1 fruit fly cellular context compared by ENCODE assay signal in the genomic region with DNA sequence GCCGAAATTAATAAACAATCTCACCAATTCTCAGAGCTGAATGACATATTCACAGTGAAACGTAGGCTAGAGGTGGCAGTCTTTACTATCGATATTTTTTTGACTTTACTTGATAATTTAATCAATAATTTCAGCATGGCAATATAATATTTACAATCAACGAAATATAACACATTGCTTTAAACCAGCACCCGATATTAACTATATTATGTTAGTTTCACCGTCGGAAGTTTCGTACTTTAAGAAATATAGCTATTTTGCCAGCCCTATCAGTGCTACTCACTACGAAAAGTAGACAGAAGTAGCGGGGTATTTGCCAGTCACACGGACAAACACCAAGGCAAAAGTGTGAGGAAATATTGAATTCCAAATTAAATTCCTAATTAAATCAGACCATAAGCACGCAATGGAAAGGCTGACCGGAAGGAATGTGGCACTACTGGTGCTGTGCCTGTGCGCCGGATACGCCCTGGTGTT.
TF ChIP-seq lines count a peak whose summit lies in the region.

TSS of gene CG31917 (minus strand) at position 51 of the 477 bp plus-strand sequence.
TSS of gene Tfb5 (minus strand) at position 51 of the 477 bp plus-strand sequence.
TSS of gene SelT (plus strand) at position 139 of the 477 bp plus-strand sequence.

TF ChIP-seq in whole organism, embryonic, 481 proteins besides CTCF, POLR2A, EP300 and RAD21 (continued from another document):
- no peak for TF ChIP-seq pan (optimal IDR thresholded peaks at IDR 0.05; lab: Kevin White, UChicago)
- TF ChIP-seq pan (GFP tag; optimal IDR thresholded peaks at IDR 0.05 in 1 of 2, IDR thresholded peaks at IDR 0.05 in 1 of 2), result no peak
- TF ChIP-seq luna (GFP tag; optimal IDR thresholded peaks at IDR 0.05; lab: Kevin White, UChicago), result no peak
- TF ChIP-seq ac (GFP tag; optimal IDR thresholded peaks at IDR 0.05; lab: Kevin White, UChicago), result no peak
- no peak for TF ChIP-seq Mes4 (GFP tag; optimal IDR thresholded peaks at IDR 0.05; lab: Kevin White, UChicago)
- no peak for TF ChIP-seq CG4730 (GFP tag; IDR thresholded peaks at IDR 0.05; lab: Robert Waterston, UW)
- TF ChIP-seq pho (GFP tag; optimal IDR thresholded peaks at IDR 0.05; lab: Kevin White, UChicago), result peak; percentile 77
- no peak; the same call in 1 of the 2 replicates for TF ChIP-seq CG42726 (GFP tag; IDR thresholded peaks at IDR 0.05; lab: Robert Waterston, UW; ENCODE audit: partially characterized antibody)
- peak; percentile 36 for TF ChIP-seq CG8944 (GFP tag; optimal IDR thresholded peaks at IDR 0.05; lab: Kevin White, UChicago)
- TF ChIP-seq CG4328 (GFP tag; optimal IDR thresholded peaks at IDR 0.05; lab: Kevin White, UChicago), result peak; percentile 5
- peak; percentile 70 for TF ChIP-seq bab2 (GFP tag; optimal IDR thresholded peaks at IDR 0.05; lab: Kevin White, UChicago)
- no peak for TF ChIP-seq cg (GFP tag; optimal IDR thresholded peaks at IDR 0.05; lab: Kevin White, UChicago)
- TF ChIP-seq Lim3 (GFP tag; IDR thresholded peaks at IDR 0.05; lab: Robert Waterston, UW), result no peak
- TF ChIP-seq BtbVII (GFP tag; optimal IDR thresholded peaks at IDR 0.05; lab: Kevin White, UChicago), result no peak
- peak; percentile 45 for TF ChIP-seq Ssrp (tag; optimal IDR thresholded peaks at IDR 0.05; lab: Kevin White, UChicago)
- peak; percentile 69 for TF ChIP-seq vnd (GFP tag; IDR thresholded peaks at IDR 0.05; lab: Robert Waterston, UW; ENCODE audit: partially characterized antibody)
- TF ChIP-seq wek (GFP tag; optimal IDR thresholded peaks at IDR 0.05; lab: Kevin White, UChicago), result no peak
- no peak for TF ChIP-seq CG15269 (tag; optimal IDR thresholded peaks at IDR 0.05; lab: Kevin White, UChicago)
- peak; percentile 65 for TF ChIP-seq MESR4 (GFP tag; optimal IDR thresholded peaks at IDR 0.05; lab: Kevin White, UChicago)
- no peak for TF ChIP-seq Rx (GFP tag; IDR thresholded peaks at IDR 0.05; lab: Robert Waterston, UW)
- no peak; the same call in 1 of the 3 replicates for TF ChIP-seq CG17361 (GFP tag; IDR thresholded peaks at IDR 0.05; lab: Robert Waterston, UW)
- peak; percentile 89 for TF ChIP-seq BEAF-32 (GFP tag; optimal IDR thresholded peaks at IDR 0.05; lab: Kevin White, UChicago)
- peak; percentile 59 for TF ChIP-seq Dref (GFP tag; IDR thresholded peaks at IDR 0.05; lab: Robert Waterston, UW)
- peak; percentile 30 for TF ChIP-seq CG9797 (GFP tag; optimal IDR thresholded peaks at IDR 0.05; lab: Kevin White, UChicago)
- peak; percentile 89 for TF ChIP-seq Dll (GFP tag; IDR thresholded peaks at IDR 0.05; lab: Robert Waterston, UW; ENCODE audit: partially characterized antibody)
- peak; percentile 37; the same call in 1 of the 2 replicates for TF ChIP-seq nerfin-2 (GFP tag; IDR thresholded peaks at IDR 0.05; lab: Robert Waterston, UW; ENCODE audit: partially characterized antibody)
- peak in 1 of 2 experiments; percentile 64 for TF ChIP-seq tll (GFP tag; optimal IDR thresholded peaks at IDR 0.05; lab: Kevin White, UChicago)
- peak; percentile 15 for TF ChIP-seq Oli (tag; optimal IDR thresholded peaks at IDR 0.05; lab: Kevin White, UChicago)
- no peak for TF ChIP-seq C15 (GFP tag; IDR thresholded peaks at IDR 0.05; lab: Robert Waterston, UW)
- 0 out of 3 replicates have a peak, but pooled peaks have one; percentile 11 for TF ChIP-seq Dbx (GFP tag; IDR thresholded peaks at IDR 0.05; lab: Robert Waterston, UW)
- TF ChIP-seq CG3407 (GFP tag; optimal IDR thresholded peaks at IDR 0.05; lab: Kevin White, UChicago), result no peak
- TF ChIP-seq Mrtf (GFP tag; IDR thresholded peaks at IDR 0.05; lab: Robert Waterston, UW), result no peak
- TF ChIP-seq NC2α (GFP tag; optimal IDR thresholded peaks at IDR 0.05; lab: Kevin White, UChicago), result no peak
